Fruit fly (Drosophila melanogaster) whole organism, pupa: ENCODE data around the gene sog.

ENCODE experiments used
- CG10348 ChIP-seq: fragments of 200-800 bp; sonication (Bioruptor generic); IDR thresholded peaks from 2 replicates; pipeline ENCODE4 v1.3.6; 2022; ENCODE audit warnings: missing biosample characterization, missing genetic modification characterization
- CG12605 ChIP-seq: fragments of 200-800 bp; sonication (Bioruptor generic); IDR thresholded peaks from 2 replicates; pipeline ENCODE4 v1.3.6; 2022; ENCODE audit warnings: missing biosample characterization, missing genetic modification characterization
- CG13204 ChIP-seq: fragments of 200-800 bp; sonication (Bioruptor generic); optimal IDR thresholded peaks from 2 replicates; lab custom pipeline; 2018; ENCODE audit warnings: missing biosample characterization, mild to moderate bottlenecking, missing genetic modification characterization, moderate library complexity
- CG14655 ChIP-seq: fragments of 200-800 bp; sonication (Bioruptor generic); optimal IDR thresholded peaks from 3 replicates; lab custom pipeline; 2017; ENCODE audit warnings: mild to moderate bottlenecking, missing biosample characterization, missing genetic modification reagents, missing genetic modification characterization
- CG15710 ChIP-seq: fragments of 200-800 bp; sonication (Bioruptor generic); optimal IDR thresholded peaks from 2 replicates; lab custom pipeline; 2018; ENCODE audit warnings: missing biosample characterization, mild to moderate bottlenecking, missing genetic modification characterization, moderate library complexity
- CG17806 ChIP-seq: fragments of 200-800 bp; sonication (Bioruptor generic); optimal IDR thresholded peaks from 2 replicates; lab custom pipeline; 2018; ENCODE audit warnings: missing biosample characterization, mild to moderate bottlenecking, missing genetic modification characterization, moderate library complexity
- CG32121 ChIP-seq: fragments of 200-800 bp; sonication (Bioruptor generic); IDR thresholded peaks from 2 replicates; pipeline ENCODE4 v1.3.6; 2022; ENCODE audit warnings: missing biosample characterization, missing genetic modification characterization
- CG34367 ChIP-seq: fragments of 200-800 bp; sonication (Bioruptor generic); optimal IDR thresholded peaks from 2 replicates; lab custom pipeline; 2018; ENCODE audit warnings: missing biosample characterization, mild to moderate bottlenecking, missing genetic modification characterization
- CG4496 ChIP-seq: fragments of 200-800 bp; sonication (Bioruptor generic); IDR thresholded peaks from 3 replicates; pipeline ENCODE4 v1.3.6; 2022; ENCODE audit warnings: missing biosample characterization, missing genetic modification characterization
- CG8159 ChIP-seq: fragments of 200-800 bp; sonication (Bioruptor generic); optimal IDR thresholded peaks from 3 replicates; lab custom pipeline; 2018; ENCODE audit warnings: missing biosample characterization, mild to moderate bottlenecking, missing genetic modification characterization, moderate library complexity
- CG8301 ChIP-seq: fragments of 200-800 bp; sonication (Bioruptor generic); optimal IDR thresholded peaks from 2 replicates; lab custom pipeline; 2018; ENCODE audit warnings: missing biosample characterization, mild to moderate bottlenecking, missing genetic modification characterization
- CG9948 ChIP-seq: fragments of 200-800 bp; sonication (Bioruptor generic); optimal IDR thresholded peaks from 2 replicates; lab custom pipeline; 2018; ENCODE audit warnings: missing biosample characterization, mild to moderate bottlenecking, missing genetic modification characterization, moderate library complexity
- D1 ChIP-seq: fragments of 200-800 bp; sonication (Bioruptor generic); optimal IDR thresholded peaks from 2 replicates; lab custom pipeline; 2018; ENCODE audit warnings: missing biosample characterization, mild to moderate bottlenecking, missing genetic modification characterization, moderate library complexity
- EcR ChIP-seq: fragments of 200-800 bp; sonication (Bioruptor generic); optimal IDR thresholded peaks from 3 replicates; lab custom pipeline; 2019; ENCODE audit warnings: missing biosample characterization, missing genetic modification characterization, mild to moderate bottlenecking, moderate library complexity, missing genetic modification reagents
- Ets98B ChIP-seq: fragments of 200-800 bp; sonication (Bioruptor generic); IDR thresholded peaks from 2 replicates; pipeline ENCODE4 v1.3.6; 2022; ENCODE audit warnings: missing biosample characterization, missing genetic modification characterization
- Pif1A ChIP-seq: fragments of 200-800 bp; sonication (Bioruptor generic); optimal IDR thresholded peaks from 3 replicates; lab custom pipeline; 2016; ENCODE audit warnings: missing biosample characterization, missing genetic modification characterization
- Pif1B ChIP-seq: fragments of 200-800 bp; sonication (Bioruptor generic); optimal IDR thresholded peaks from 3 replicates; lab custom pipeline; 2016; ENCODE audit warnings: missing biosample characterization, missing genetic modification characterization
- Snoo ChIP-seq: fragments of 200-800 bp; sonication (Bioruptor generic); optimal IDR thresholded peaks from 3 replicates; lab custom pipeline; 2017; ENCODE audit warnings: missing biosample characterization, mild to moderate bottlenecking, missing genetic modification characterization, inconsistent platforms
- fd96Ca ChIP-seq: fragments of 200-800 bp; sonication (Bioruptor generic); IDR thresholded peaks from 3 replicates; pipeline ENCODE4 v1.3.6; 2022; ENCODE audit warnings: missing biosample characterization, missing genetic modification characterization
- gl ChIP-seq: fragments of 200-800 bp; sonication (Bioruptor generic); optimal IDR thresholded peaks from 2 replicates; lab custom pipeline; 2018; ENCODE audit warnings: missing biosample characterization, mild to moderate bottlenecking, missing genetic modification characterization
- rn ChIP-seq: fragments of 200-800 bp; sonication (Bioruptor generic); IDR thresholded peaks from 2 replicates; pipeline ENCODE4 v1.3.6; 2022; ENCODE audit warnings: missing biosample characterization, missing genetic modification characterization

Gene sog

DNA sequence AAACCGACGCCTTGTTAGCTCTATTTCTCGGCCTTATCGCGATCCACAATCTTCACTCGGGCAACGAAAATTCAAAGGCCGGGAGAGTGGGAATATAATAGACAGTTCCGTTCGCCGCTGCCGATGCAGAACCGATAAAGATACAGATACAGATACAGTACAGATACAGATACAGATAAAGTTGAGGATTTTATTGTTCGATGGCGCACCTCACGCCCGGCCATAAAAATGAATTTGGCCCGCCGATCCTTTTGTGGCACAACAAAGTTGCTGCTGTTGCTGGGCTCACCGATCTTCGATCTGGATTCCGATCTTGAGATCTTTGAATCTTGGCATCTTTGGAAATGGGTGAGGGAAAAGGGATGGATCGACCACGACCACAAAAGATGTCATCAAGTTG is 23.1 kb downstream of the sog start:
- no peak for TF ChIP-seq D1 (tag; lab: Kevin White, UChicago)
- TF ChIP-seq CG14655 (GFP tag; lab: Kevin White, UChicago), result no peak
- no peak for TF ChIP-seq CG9948
- TF ChIP-seq EcR, result no peak
- TF ChIP-seq CG12605 (GFP tag; lab: Robert Waterston, UW), result no peak
- TF ChIP-seq CG15710 (tag; lab: Kevin White, UChicago), result no peak

DNA sequence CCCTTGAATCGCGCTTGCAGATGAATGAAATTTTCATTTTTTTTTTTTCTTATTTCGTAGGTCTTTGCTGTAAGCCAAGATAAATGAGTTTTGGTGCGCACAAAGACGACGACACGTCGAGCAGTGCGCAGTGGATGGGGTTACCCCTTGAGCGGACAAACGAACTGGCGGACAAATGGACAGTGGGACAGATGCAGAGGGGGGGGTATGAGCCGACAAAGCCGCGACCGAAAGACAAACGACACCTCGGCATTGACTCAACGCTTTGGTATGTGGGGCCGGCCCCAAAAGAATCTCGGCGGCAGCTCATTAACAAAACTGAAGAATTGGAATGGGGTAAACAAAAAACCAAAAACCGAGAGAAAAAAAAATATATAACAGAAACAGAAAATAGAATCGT is 23.9 kb downstream of the sog start:
- TF ChIP-seq CG17806 (tag; lab: Kevin White, UChicago) (no peak), CG34367 (no peak), D1 (tag; lab: Kevin White, UChicago) (no peak), Ets98B (GFP tag; lab: Robert Waterston, UW) (no peak), gl (tag; lab: Kevin White, UChicago) (no peak), CG13204 (GFP tag; lab: Kevin White, UChicago) (no peak), rn (GFP tag; lab: Robert Waterston, UW) (no peak), CG8301 (no peak), CG14655 (GFP tag; lab: Kevin White, UChicago) (no peak), CG4496 (no peak), Pif1B (GFP tag; lab: Kevin White, UChicago) (no peak)
- TF ChIP-seq, all 21 proteins: peak for 0

DNA sequence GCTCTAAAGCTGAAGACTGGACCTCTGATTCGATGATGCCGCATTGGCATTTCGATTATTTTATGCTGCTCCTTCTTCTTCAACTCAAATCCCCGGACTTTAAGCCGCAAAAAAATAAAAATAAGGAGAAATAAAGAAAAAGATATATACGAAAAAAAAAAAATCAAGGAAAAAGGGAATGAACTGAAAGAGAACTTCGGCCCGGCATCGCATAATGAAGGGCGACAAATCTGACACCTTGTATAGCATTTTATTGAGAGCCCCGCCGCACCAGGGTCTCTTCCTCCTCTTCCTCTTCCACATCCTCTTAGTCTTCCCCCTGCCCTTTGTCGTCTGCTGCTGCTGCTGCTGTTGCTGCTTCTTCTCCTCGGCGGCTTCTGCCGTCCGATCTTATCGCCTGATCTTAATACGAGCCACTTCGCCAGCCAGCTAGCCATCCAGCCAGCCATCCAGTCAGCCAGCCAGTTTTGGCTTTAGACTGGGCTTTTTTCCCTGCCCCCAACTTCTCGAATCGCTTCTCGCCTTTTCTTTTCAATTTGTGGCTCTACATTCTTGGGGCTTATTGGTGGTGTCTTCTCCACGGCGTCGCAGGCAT is 24.4 kb downstream of the sog start:
- TF ChIP-seq EcR (peak; percentile 77), CG13204 (GFP tag; lab: Kevin White, UChicago) (peak; percentile 70), Snoo (peak; percentile 4), gl (tag; lab: Kevin White, UChicago) (no peak), CG15710 (tag; lab: Kevin White, UChicago) (peak; percentile 17), CG32121 (GFP tag; lab: Robert Waterston, UW) (no peak)

DNA sequence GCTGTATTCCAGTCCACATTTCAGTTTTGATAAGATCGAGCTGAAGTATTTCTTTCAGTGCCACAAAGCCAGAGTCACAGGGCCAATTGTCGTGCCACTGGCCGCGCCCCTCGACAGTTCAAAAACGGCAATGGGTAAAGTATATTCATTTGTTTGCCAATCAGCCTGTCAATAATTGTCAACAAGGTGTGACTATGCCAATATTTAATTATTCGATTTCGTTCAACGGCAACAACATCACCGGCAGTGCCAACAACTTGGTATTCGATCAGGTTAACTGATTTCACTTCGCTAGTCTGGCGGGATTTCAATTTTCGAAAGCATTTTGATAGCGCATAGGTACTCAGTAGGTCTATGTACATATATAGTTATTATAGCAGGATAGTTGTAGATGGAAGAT is 30.8 kb downstream of the sog start:
- no peak for TF ChIP-seq CG8301
- TF ChIP-seq CG9948, result no peak
- no peak for TF ChIP-seq Ets98B (GFP tag; lab: Robert Waterston, UW)
- no peak for TF ChIP-seq Snoo
- no peak for TF ChIP-seq CG8159 (tag; lab: Kevin White, UChicago)
- no peak for TF ChIP-seq CG13204 (GFP tag; lab: Kevin White, UChicago)
- no peak for TF ChIP-seq CG14655 (GFP tag; lab: Kevin White, UChicago)
- TF ChIP-seq CG34367, result no peak
- TF ChIP-seq CG12605 (GFP tag; lab: Robert Waterston, UW), result no peak
- TF ChIP-seq CG15710 (tag; lab: Kevin White, UChicago), result no peak

DNA sequence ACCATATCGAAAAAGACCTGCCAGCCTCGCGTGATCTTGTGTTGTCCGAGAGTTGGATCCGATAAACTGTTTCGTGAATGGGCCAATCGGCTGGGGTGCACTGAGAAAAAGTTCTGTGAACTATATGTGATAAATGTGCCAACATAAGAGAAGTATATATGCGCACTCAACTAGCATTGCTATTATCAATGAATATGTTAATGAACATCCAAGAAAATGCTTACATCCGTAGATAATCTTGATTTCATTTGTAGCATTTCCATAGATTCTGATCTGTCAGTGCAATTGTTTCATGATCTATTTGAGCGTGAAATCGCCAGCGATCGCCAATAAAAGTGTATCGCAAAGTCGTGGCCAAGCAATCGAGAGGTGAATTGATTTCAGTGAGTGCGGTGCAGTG is 31.9 kb downstream of the sog start:
- TF ChIP-seq CG17806 (tag; lab: Kevin White, UChicago), result peak; percentile 24
- TF ChIP-seq CG15710 (tag; lab: Kevin White, UChicago), result no peak
- no peak for TF ChIP-seq EcR
- peak; percentile 48; the same call in 1 of the 2 replicates for TF ChIP-seq CG32121 (GFP tag; lab: Robert Waterston, UW)
- no peak for TF ChIP-seq gl (tag; lab: Kevin White, UChicago)
- peak; percentile 1 for TF ChIP-seq CG9948
- no peak for TF ChIP-seq CG8159 (tag; lab: Kevin White, UChicago)
- peak; percentile 54; the same call in 1 of the 3 replicates for TF ChIP-seq CG4496
- TF ChIP-seq D1 (tag; lab: Kevin White, UChicago), result no peak
- no peak for TF ChIP-seq CG10348 (GFP tag; lab: Robert Waterston, UW)
- TF ChIP-seq Snoo, result no peak
- no peak for TF ChIP-seq Pif1B (GFP tag; lab: Kevin White, UChicago)
- no peak for TF ChIP-seq CG34367
- no peak for TF ChIP-seq Pif1A
- TF ChIP-seq Ets98B (GFP tag; lab: Robert Waterston, UW), result 0 out of 2 replicates have a peak, but pooled peaks have one; percentile 14
- TF ChIP-seq CG13204 (GFP tag; lab: Kevin White, UChicago), result no peak
- no peak for TF ChIP-seq rn (GFP tag; lab: Robert Waterston, UW)
- TF ChIP-seq fd96Ca (GFP tag; lab: Robert Waterston, UW), result 0 out of 3 replicates have a peak, but pooled peaks have one; percentile 20
- TF ChIP-seq CG14655 (GFP tag; lab: Kevin White, UChicago), result peak; percentile 32
- TF ChIP-seq CG12605 (GFP tag; lab: Robert Waterston, UW), result no peak
- TF ChIP-seq CG8301, result peak; percentile 22

DNA sequence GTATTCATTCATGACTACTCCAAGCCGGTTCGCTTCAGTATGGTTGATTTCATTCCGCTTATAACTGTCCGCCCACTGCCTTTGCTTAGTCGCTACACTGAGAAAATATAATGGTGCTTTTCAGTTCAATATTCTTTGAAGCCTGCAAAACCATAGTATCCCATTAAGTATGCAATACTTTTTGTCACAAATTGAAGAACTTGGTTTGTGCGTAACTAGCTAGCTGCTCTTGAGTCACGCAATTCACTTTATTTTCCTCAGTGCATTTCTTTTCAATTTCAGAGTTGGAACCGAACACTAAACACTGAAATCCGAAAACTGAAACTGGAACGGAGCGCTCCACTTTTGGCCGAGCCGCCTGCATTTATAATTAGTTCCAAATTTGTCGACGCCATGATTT is 33.5 kb downstream of the sog start:
- TF ChIP-seq EcR, result no peak
- TF ChIP-seq CG34367, result no peak
- no peak for TF ChIP-seq CG8159 (tag; lab: Kevin White, UChicago)
- no peak for TF ChIP-seq CG17806 (tag; lab: Kevin White, UChicago)
- TF ChIP-seq CG8301, result peak; percentile 2
- no peak for TF ChIP-seq CG10348 (GFP tag; lab: Robert Waterston, UW)
- TF ChIP-seq CG32121 (GFP tag; lab: Robert Waterston, UW), result peak; percentile 67
- no peak for TF ChIP-seq CG13204 (GFP tag; lab: Kevin White, UChicago)
- no peak for TF ChIP-seq D1 (tag; lab: Kevin White, UChicago)
- peak; percentile 33; the same call in 1 of the 2 replicates for TF ChIP-seq CG12605 (GFP tag; lab: Robert Waterston, UW)
- TF ChIP-seq CG9948, result no peak
- TF ChIP-seq Pif1A, result peak; percentile 32
- TF ChIP-seq CG15710 (tag; lab: Kevin White, UChicago), result no peak
- no peak for TF ChIP-seq Pif1B (GFP tag; lab: Kevin White, UChicago)
- no peak for TF ChIP-seq CG14655 (GFP tag; lab: Kevin White, UChicago)
- TF ChIP-seq gl (tag; lab: Kevin White, UChicago), result no peak
- TF ChIP-seq Ets98B (GFP tag; lab: Robert Waterston, UW), result no peak
- TF ChIP-seq CG4496, result peak; percentile 64; the same call in 2 of the 3 replicates
- no peak for TF ChIP-seq Snoo
- TF ChIP-seq fd96Ca (GFP tag; lab: Robert Waterston, UW), result peak; percentile 79
- no peak for TF ChIP-seq rn (GFP tag; lab: Robert Waterston, UW)
- TF ChIP-seq, all 21 proteins: peak for 6
